Worm (Caenorhabditis elegans) whole organism, L1 larva: ENCODE results near the gene cri-2.

Experiments used
- C16A3.4 ChIP-seq: fragments of 150-350 bp; optimal IDR thresholded peaks from 2 replicates; lab custom pipeline; 2014; ENCODE audit warnings: missing biosample characterization, missing genetic modification characterization
- F16B12.6 ChIP-seq: fragments of 150-350 bp; optimal IDR thresholded peaks from 2 replicates; lab custom pipeline; 2014; ENCODE audit warnings: missing biosample characterization, missing genetic modification characterization
- Y116A8C.19 ChIP-seq: sonication (generic microtip); optimal IDR thresholded peaks from 2 replicates; lab custom pipeline; 2016; ENCODE audit warnings: missing compliant biosample characterization, missing genetic modification characterization, borderline replicate concordance
- alr-1 ChIP-seq: fragments of 200-800 bp; sonication (Bioruptor generic); optimal IDR thresholded peaks from 2 replicates; lab custom pipeline; 2018; ENCODE audit warnings: borderline replicate concordance, mild to moderate bottlenecking, missing genetic modification characterization, missing compliant biosample characterization
- aly-2 ChIP-seq: fragments of 150-350 bp; optimal IDR thresholded peaks from 2 replicates; lab custom pipeline; 2014; ENCODE audit warnings: missing biosample characterization, missing genetic modification characterization
- ama-1 ChIP-seq: fragments of 150-350 bp; optimal IDR thresholded peaks from 2 replicates; lab custom pipeline; 2014
- blmp-1 ChIP-seq: fragments of 150-350 bp; optimal IDR thresholded peaks from 2 replicates; lab custom pipeline; 2014; ENCODE audit warnings: missing biosample characterization, missing genetic modification characterization
- ceh-8 ChIP-seq: fragments of 200-800 bp; sonication (Bioruptor generic); optimal IDR thresholded peaks from 2 replicates; lab custom pipeline; 2018; ENCODE audit warnings: mild to moderate bottlenecking, missing genetic modification characterization, moderate library complexity, missing compliant biosample characterization
- ceh-82 ChIP-seq, 3 experiments: fragments of 150-350 bp in 1 of 3; sonication (generic microtip) in 2 of 3; optimal IDR thresholded peaks; 2 replicates each; lab custom pipeline; 2014 to 2017; ENCODE audit warnings: missing biosample characterization in 3 of 3, missing genetic modification characterization in 3 of 3
- ceh-88 ChIP-seq: fragments of 200-800 bp; sonication (Bioruptor generic); IDR thresholded peaks from 2 replicates; pipeline ENCODE4 v1.3.6; 2022; ENCODE audit warnings: missing genetic modification characterization, missing compliant biosample characterization
- ces-1 ChIP-seq: fragments of 150-350 bp; optimal IDR thresholded peaks from 2 replicates; lab custom pipeline; 2014; ENCODE audit warnings: missing biosample characterization, missing genetic modification reagents, missing genetic modification characterization
- dpl-1 ChIP-seq, 3 experiments: fragments of 150-350 bp in 2 of 3; sonication (generic microtip) in 1 of 3; optimal IDR thresholded peaks; 2 replicates each; lab custom pipeline; 2014 to 2017; ENCODE audit warnings: missing biosample characterization in 3 of 3, missing genetic modification characterization in 3 of 3, missing genetic modification reagents in 3 of 3
- efl-1 ChIP-seq, 4 experiments: fragments of 150-350 bp; optimal IDR thresholded peaks in 3 of 4; peaks in 1 of 4; 1 replicate in 1 of 4; 2 replicates in 3 of 4; lab custom pipeline; 2014; ENCODE audit warnings: missing biosample characterization in 2 of 4, missing genetic modification characterization in 2 of 4, missing genetic modification reagents in 2 of 4
- efl-3 ChIP-seq: fragments of 200-800 bp; sonication (Bioruptor generic); optimal IDR thresholded peaks from 2 replicates; lab custom pipeline; 2018; ENCODE audit warnings: mild to moderate bottlenecking, missing genetic modification characterization, missing compliant biosample characterization
- egl-13 ChIP-seq: sonication (generic microtip); optimal IDR thresholded peaks from 2 replicates; lab custom pipeline; 2016; ENCODE audit warnings: missing genotype, missing genetic modification reagents, missing genetic modification characterization, missing compliant biosample characterization
- elt-2 ChIP-seq: sonication (generic microtip); optimal IDR thresholded peaks from 2 replicates; lab custom pipeline; 2016; ENCODE audit warnings: missing genetic modification characterization, mild to moderate bottlenecking, inconsistent platforms, missing compliant biosample characterization, missing genetic modification reagents
- elt-3 ChIP-seq, 6 experiments: fragments of 150-350 bp in 1 of 6; sonication (generic microtip); optimal IDR thresholded peaks; 2 replicates each; lab custom pipeline; 2017 to 2018; ENCODE audit warnings: missing biosample characterization in 6 of 6, missing genetic modification characterization in 6 of 6, inconsistent platforms in 1 of 6
- fkh-10 ChIP-seq: sonication (generic microtip); optimal IDR thresholded peaks from 2 replicates; lab custom pipeline; 2017; ENCODE audit warnings: missing biosample characterization, missing genetic modification reagents, missing genetic modification characterization
- fkh-4 ChIP-seq: sonication (generic microtip); optimal IDR thresholded peaks from 2 replicates; lab custom pipeline; 2016; ENCODE audit warnings: missing compliant biosample characterization, missing genetic modification characterization, borderline replicate concordance
- fos-1 ChIP-seq: fragments of 150-350 bp; optimal IDR thresholded peaks from 2 replicates; lab custom pipeline; 2014; ENCODE audit warnings: missing biosample characterization, missing genetic modification characterization
- hlh-4 ChIP-seq: sonication (generic microtip); optimal IDR thresholded peaks from 2 replicates; lab custom pipeline; 2016; ENCODE audit warnings: mild to moderate bottlenecking, missing genetic modification characterization, missing compliant biosample characterization
- irx-1 ChIP-seq: sonication (generic microtip); optimal IDR thresholded peaks from 2 replicates; lab custom pipeline; 2016; ENCODE audit warnings: missing genetic modification characterization, missing compliant biosample characterization
- isw-1 ChIP-seq: fragments of 200-800 bp; sonication (Bioruptor generic); IDR thresholded peaks from 2 replicates; pipeline ENCODE4 v1.3.6; 2022; ENCODE audit warnings: missing genetic modification characterization, missing compliant biosample characterization
- lin-14 ChIP-seq: fragments of 200-800 bp; sonication (Bioruptor generic); optimal IDR thresholded peaks from 2 replicates; lab custom pipeline; 2018; ENCODE audit warnings: mild to moderate bottlenecking, missing genetic modification characterization, moderate library complexity, missing compliant biosample characterization
- lin-39 ChIP-seq: fragments of 150-350 bp; optimal IDR thresholded peaks from 2 replicates; lab custom pipeline; 2014; ENCODE audit warnings: missing biosample characterization, missing genetic modification reagents, missing genetic modification characterization
- lir-3 ChIP-seq: sonication (generic microtip); optimal IDR thresholded peaks from 2 replicates; lab custom pipeline; 2016; ENCODE audit warnings: mild to moderate bottlenecking, missing genetic modification characterization, moderate library complexity, missing compliant biosample characterization; ENCODE audit not compliant: poor library complexity
- lsy-2 ChIP-seq, 2 experiments: fragments of 150-350 bp; optimal IDR thresholded peaks; 2 replicates each; lab custom pipeline; 2014; ENCODE audit warnings: missing biosample characterization in 2 of 2, missing genetic modification characterization in 2 of 2
- mab-9 ChIP-seq: fragments of 200-800 bp; sonication (Bioruptor generic); IDR thresholded peaks from 2 replicates; pipeline ENCODE4 v1.3.6; 2022; ENCODE audit warnings: missing genetic modification reagents, missing genetic modification characterization, missing compliant biosample characterization
- mdl-1 ChIP-seq, 2 experiments: fragments of 150-350 bp; optimal IDR thresholded peaks; 2 replicates each; lab custom pipeline; 2014 to 2017; ENCODE audit warnings: missing biosample characterization in 2 of 2, missing genetic modification characterization in 2 of 2, inconsistent platforms in 1 of 2
- mef-2 ChIP-seq: fragments of 150-350 bp; optimal IDR thresholded peaks from 2 replicates; lab custom pipeline; 2014; ENCODE audit warnings: missing biosample characterization, missing genetic modification characterization
- nhr-11 ChIP-seq: fragments of 150-350 bp; optimal IDR thresholded peaks from 2 replicates; lab custom pipeline; 2014; ENCODE audit warnings: missing biosample characterization, missing genetic modification characterization
- nhr-12 ChIP-seq: sonication (generic microtip); optimal IDR thresholded peaks from 2 replicates; lab custom pipeline; 2017; ENCODE audit warnings: missing biosample characterization, missing genetic modification characterization
- nhr-19 ChIP-seq: fragments of 200-800 bp; sonication (Bioruptor generic); conservative IDR thresholded peaks from 2 replicates; pipeline ENCODE4 v1.3.6; 2022; ENCODE audit warnings: missing genetic modification characterization, missing compliant biosample characterization
- nhr-20 ChIP-seq: sonication (generic microtip); optimal IDR thresholded peaks from 2 replicates; lab custom pipeline; 2016; ENCODE audit warnings: mild to moderate bottlenecking, missing genetic modification characterization, missing compliant biosample characterization
- nhr-237 ChIP-seq: fragments of 150-350 bp; optimal IDR thresholded peaks from 2 replicates; lab custom pipeline; 2014; ENCODE audit warnings: missing biosample characterization, missing genetic modification characterization
- nhr-28 ChIP-seq: fragments of 150-350 bp; optimal IDR thresholded peaks from 2 replicates; lab custom pipeline; 2014; ENCODE audit warnings: missing biosample characterization, missing genetic modification characterization
- nhr-47 ChIP-seq: sonication (generic microtip); optimal IDR thresholded peaks from 2 replicates; lab custom pipeline; 2016; ENCODE audit warnings: mild to moderate bottlenecking, missing genetic modification characterization, moderate library complexity, missing compliant biosample characterization
- nhr-84 ChIP-seq: sonication (generic microtip); optimal IDR thresholded peaks from 2 replicates; lab custom pipeline; 2017; ENCODE audit warnings: missing biosample characterization, missing genetic modification characterization
- pqm-1 ChIP-seq: sonication (generic microtip); optimal IDR thresholded peaks from 3 replicates; lab custom pipeline; 2017; ENCODE audit warnings: missing biosample characterization, missing genetic modification characterization
- rnt-1 ChIP-seq: sonication (generic microtip); optimal IDR thresholded peaks from 2 replicates; lab custom pipeline; 2016; ENCODE audit warnings: mild to moderate bottlenecking, missing genetic modification characterization, moderate library complexity, missing compliant biosample characterization
- skn-1 ChIP-seq: fragments of 150-350 bp; optimal IDR thresholded peaks from 2 replicates; lab custom pipeline; 2014; ENCODE audit warnings: missing biosample characterization, missing genetic modification characterization
- snpc-4 ChIP-seq: fragments of 150-350 bp; optimal IDR thresholded peaks from 2 replicates; lab custom pipeline; 2014; ENCODE audit warnings: missing biosample characterization, missing genetic modification characterization
- snu-23 ChIP-seq: sonication (generic microtip); optimal IDR thresholded peaks from 2 replicates; lab custom pipeline; 2016; ENCODE audit warnings: missing genetic modification characterization, missing compliant biosample characterization
- sptf-1 ChIP-seq: fragments of 150-350 bp; optimal IDR thresholded peaks from 2 replicates; lab custom pipeline; 2014; ENCODE audit warnings: missing biosample characterization, missing genetic modification characterization
- sup-37 ChIP-seq: fragments of 200-800 bp; sonication (Bioruptor generic); optimal IDR thresholded peaks from 2 replicates; lab custom pipeline; 2018; ENCODE audit warnings: mild to moderate bottlenecking, missing genetic modification characterization, missing compliant biosample characterization
- unc-30 ChIP-seq: sonication (generic microtip); optimal IDR thresholded peaks from 2 replicates; lab custom pipeline; 2017; ENCODE audit warnings: missing biosample characterization, missing genetic modification characterization
- unc-86 ChIP-seq: sonication (generic microtip); optimal IDR thresholded peaks from 2 replicates; lab custom pipeline; 2016; ENCODE audit warnings: missing genetic modification characterization, missing compliant biosample characterization
- unc-98 ChIP-seq: fragments of 200-800 bp; sonication (Bioruptor generic); IDR thresholded peaks from 2 replicates; pipeline ENCODE4 v1.3.6; 2022; ENCODE audit warnings: missing genetic modification characterization, missing compliant biosample characterization
- vab-15 ChIP-seq: sonication (generic microtip); optimal IDR thresholded peaks from 2 replicates; lab custom pipeline; 2017; ENCODE audit warnings: missing genotype, mild to moderate bottlenecking, missing genetic modification characterization, missing compliant biosample characterization
- xbp-1 ChIP-seq: sonication (generic microtip); optimal IDR thresholded peaks from 2 replicates; lab custom pipeline; 2016; ENCODE audit warnings: missing genetic modification characterization, missing compliant biosample characterization
- zag-1 ChIP-seq: fragments of 150-350 bp; optimal IDR thresholded peaks from 2 replicates; lab custom pipeline; 2014; ENCODE audit warnings: missing biosample characterization, missing genetic modification characterization
- zip-4 ChIP-seq: fragments of 200-800 bp; sonication (Bioruptor generic); optimal IDR thresholded peaks from 2 replicates; lab custom pipeline; 2018; ENCODE audit warnings: mild to moderate bottlenecking, missing genetic modification characterization, moderate library complexity, missing compliant biosample characterization
- ztf-4 ChIP-seq: fragments of 150-350 bp; optimal IDR thresholded peaks from 2 replicates; lab custom pipeline; 2014; ENCODE audit warnings: missing biosample characterization, missing genetic modification characterization

Gene cri-2

DNA sequence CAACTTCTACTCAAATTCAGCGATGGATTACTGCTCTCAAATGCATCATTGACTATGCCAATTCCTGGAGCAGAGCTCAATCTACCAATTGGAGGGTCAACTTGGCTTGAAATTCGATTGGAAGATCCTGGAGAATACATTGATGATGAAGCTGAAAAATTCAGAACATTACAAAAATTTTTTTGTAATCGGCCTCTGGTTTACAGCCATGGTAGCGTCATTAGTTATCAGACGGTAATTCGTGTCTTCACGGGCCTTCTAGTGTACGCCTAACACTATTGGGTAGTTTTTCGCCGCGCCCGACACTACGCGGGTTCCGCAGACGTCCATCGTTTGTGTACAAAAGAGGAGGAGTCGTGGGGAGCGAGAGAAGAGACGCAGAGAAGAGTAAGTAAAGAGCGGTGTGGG lies 27.1 kb downstream of the cri-2 start:
- TF ChIP-seq nhr-12 (no peak), efl-1 (optimal IDR thresholded peaks at IDR 0.05; lab: Kevin White, UChicago) (peak; percentile 63 to 77), efl-1 (GFP tag; optimal IDR thresholded peaks at IDR 0.05 in 1 of 2; lab: Kevin White, UChicago) (peak; percentile 57 to 96), unc-98 (GFP tag; lab: Robert Waterston, UW) (peak; percentile 50; the same call in 1 of the 2 replicates), elt-2 (tag; lab: Kevin White, UChicago) (peak; percentile 88), fkh-10 (GFP tag; lab: Kevin White, UChicago) (no peak), egl-13 (peak; percentile 54), mef-2 (tag; lab: Kevin White, UChicago) (no peak), lsy-2 (tag; optimal IDR thresholded peaks at IDR 0.05; lab: Kevin White, UChicago) (peak; percentile 58 to 78), blmp-1 (no peak), sptf-1 (tag; lab: Kevin White, UChicago) (no peak), mab-9 (no peak), nhr-19 (GFP tag; lab: Robert Waterston, UW) (peak; percentile 93), fos-1 (tag; lab: Kevin White, UChicago) (peak; percentile 52), nhr-237 (tag; lab: Kevin White, UChicago) (no peak), lin-14 (GFP tag; lab: Kevin White, UChicago) (peak; percentile 89), aly-2 (peak; percentile 53), rnt-1 (tag; lab: Kevin White, UChicago) (peak; percentile 95), ztf-4 (tag; lab: Kevin White, UChicago) (peak; percentile 60), zag-1 (tag; lab: Kevin White, UChicago) (no peak), snu-23 (GFP tag; lab: Kevin White, UChicago) (peak; percentile 92), isw-1 (GFP tag; lab: Robert Waterston, UW) (peak; percentile 34), nhr-11 (tag; lab: Kevin White, UChicago) (peak; percentile 14), ces-1 (GFP tag; lab: Kevin White, UChicago) (no peak), snpc-4 (tag; lab: Kevin White, UChicago) (peak; percentile 99), C16A3.4 (tag; lab: Kevin White, UChicago) (peak; percentile 66), lin-39 (tag; lab: Kevin White, UChicago) (peak; percentile 58), zip-4 (GFP tag; lab: Kevin White, UChicago) (peak; percentile 71), ceh-82 (tag; optimal IDR thresholded peaks at IDR 0.05; lab: Kevin White, UChicago) (peak; percentile 75 to 90 (median 85)), irx-1 (tag; lab: Kevin White, UChicago) (peak; percentile 81), dpl-1 (GFP tag; optimal IDR thresholded peaks at IDR 0.05; lab: Kevin White, UChicago) (peak; percentile 46 to 67 (median 60)), ceh-88 (GFP tag; lab: Robert Waterston, UW) (peak; percentile 63), elt-3 (tag; optimal IDR thresholded peaks at IDR 0.05; lab: Kevin White, UChicago) (peak; percentile 8 to 46 (median 25)), alr-1 (no peak), Y116A8C.19 (no peak), nhr-20 (tag; lab: Kevin White, UChicago) (peak; percentile 90), ceh-8 (GFP tag; lab: Kevin White, UChicago) (no peak), sup-37 (GFP tag; lab: Kevin White, UChicago) (peak; percentile 69), vab-15 (tag; lab: Kevin White, UChicago) (no peak), nhr-47 (peak; percentile 90), F16B12.6 (tag; lab: Kevin White, UChicago) (peak; percentile 22), unc-30 (tag; lab: Kevin White, UChicago) (no peak), nhr-84 (tag; lab: Kevin White, UChicago) (no peak), efl-3 (peak; percentile 45), skn-1 (tag; lab: Kevin White, UChicago) (peak; percentile 39), pqm-1 (tag; lab: Kevin White, UChicago) (no peak), lir-3 (tag; lab: Kevin White, UChicago) (peak; percentile 58), ama-1 (lab: Kevin White, UChicago) (peak; percentile 94), unc-86 (tag; lab: Kevin White, UChicago) (peak; percentile 71), fkh-4 (tag; lab: Kevin White, UChicago) (peak; percentile 25), mdl-1 (tag; optimal IDR thresholded peaks at IDR 0.05; lab: Kevin White, UChicago) (peak in 1 of 2 experiments; percentile 72), nhr-28 (tag; lab: Kevin White, UChicago) (no peak), xbp-1 (peak; percentile 86), hlh-4 (no peak)
